Fruit fly (Drosophila melanogaster): ENCODE data around the gene CG11069.
A peak's percentile ranks its signal among the peaks of the same experiment; 100 is the strongest.

The CG11069 gene

DNA sequence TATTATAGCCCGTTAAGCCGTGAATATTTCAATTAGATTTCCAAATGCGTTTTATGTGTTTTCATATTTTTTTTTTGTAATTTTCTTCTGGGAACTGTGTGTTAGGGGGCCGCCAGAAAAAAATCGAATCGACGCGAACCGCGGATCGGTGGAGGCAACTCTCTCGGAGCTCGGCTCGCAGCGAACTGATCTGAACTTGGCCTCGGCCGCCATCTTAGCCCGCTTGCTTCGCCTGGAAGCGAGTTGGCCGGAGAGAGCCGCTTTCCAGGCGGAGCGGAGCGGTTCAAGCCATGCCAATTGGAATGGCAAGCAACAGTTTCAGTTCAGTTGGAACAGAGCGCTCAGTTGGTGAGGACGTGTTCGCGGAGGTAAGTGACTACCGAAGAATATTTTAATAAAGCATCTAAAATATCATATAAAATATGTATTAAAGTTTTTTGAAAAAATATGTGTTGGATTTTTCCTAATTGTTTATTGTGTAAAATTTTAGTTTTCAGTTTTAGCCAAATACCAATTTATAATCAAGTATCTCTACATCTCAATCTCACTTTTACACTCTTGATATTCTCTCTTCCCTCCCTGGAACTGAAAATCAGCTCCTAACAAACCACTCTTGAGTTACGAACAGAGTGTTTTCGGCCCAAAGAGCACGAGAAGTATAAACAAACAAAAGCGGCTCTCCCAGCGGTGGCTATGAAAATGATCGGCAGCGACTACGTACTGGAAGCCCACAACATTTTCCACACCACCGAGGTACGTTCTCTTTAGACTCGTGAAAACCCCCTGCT lies at the start of gene CG11069, which contains the start of gene CG31121 (continued):
- peak; percentile 61 for TF ChIP-seq phol (tag; optimal IDR thresholded peaks at IDR 0.05)
- no peak for TF ChIP-seq CG7745 (tag; optimal IDR thresholded peaks at IDR 0.05)
- 0 out of 3 replicates have a peak, but pooled peaks have one; percentile 24 for TF ChIP-seq zfh1 (GFP tag; IDR thresholded peaks at IDR 0.05)
- TF ChIP-seq sob (GFP tag; IDR thresholded peaks at IDR 0.05): peak; percentile 30; the same call in 1 of the 2 replicates
- TF ChIP-seq CG16813 (GFP tag; IDR thresholded peaks at IDR 0.05; ENCODE audit: partially characterized antibody): 0 out of 3 replicates have a peak, but pooled peaks have one; percentile 15
- TF ChIP-seq gcm (GFP tag; optimal IDR thresholded peaks at IDR 0.05): no peak
- no peak for TF ChIP-seq pan (optimal IDR thresholded peaks at IDR 0.05)
- peak in 1 of 2 experiments; percentile 20 for TF ChIP-seq pan (GFP tag; optimal IDR thresholded peaks at IDR 0.05 in 1 of 2, IDR thresholded peaks at IDR 0.05 in 1 of 2)
- TF ChIP-seq kah (GFP tag; optimal IDR thresholded peaks at IDR 0.05): peak; percentile 4
- no peak for TF ChIP-seq sug (tag; optimal IDR thresholded peaks at IDR 0.05)
- TF ChIP-seq CG4854 (GFP tag; optimal IDR thresholded peaks at IDR 0.05): no peak
- TF ChIP-seq CG14441 (GFP tag; IDR thresholded peaks at IDR 0.05): no peak
- no peak for TF ChIP-seq prd (optimal IDR thresholded peaks at IDR 0.05)
- TF ChIP-seq prd (GFP tag; IDR thresholded peaks at IDR 0.05): 0 out of 3 replicates have a peak, but pooled peaks have one; percentile 14
- TF ChIP-seq CG12659 (GFP tag; optimal IDR thresholded peaks at IDR 0.05): no peak
- peak; percentile 80 for TF ChIP-seq Jarid2 (GFP tag; optimal IDR thresholded peaks at IDR 0.05)
- TF ChIP-seq rib (GFP tag; IDR thresholded peaks at IDR 0.05): 0 out of 2 replicates have a peak, but pooled peaks have one; percentile 19
- no peak for TF ChIP-seq CG32767 (GFP tag; IDR thresholded peaks at IDR 0.05)
- 0 out of 3 replicates have a peak, but pooled peaks have one; percentile 20 for TF ChIP-seq so (GFP tag; IDR thresholded peaks at IDR 0.05)
- peak; percentile 66 to 84 for TF ChIP-seq Trl (optimal IDR thresholded peaks at IDR 0.05)
- no peak for TF ChIP-seq Trl (GFP tag; optimal IDR thresholded peaks at IDR 0.05)
- no peak for TF ChIP-seq CG12769 (tag; optimal IDR thresholded peaks at IDR 0.05)
- peak; percentile 24 for TF ChIP-seq pros (GFP tag; optimal IDR thresholded peaks at IDR 0.05)

dm6 chr3R:24845148-24845547 lies 49.4 kb upstream of the CG11069 start:
- TF ChIP-seq CG3847 (GFP tag; IDR thresholded peaks at IDR 0.05) (no peak), gem (tag; optimal IDR thresholded peaks at IDR 0.05) (peak; percentile 30), dmrt11E (tag; optimal IDR thresholded peaks at IDR 0.05) (peak; percentile 2), D19B (GFP tag; optimal IDR thresholded peaks at IDR 0.05) (peak; percentile 37), twi (tag; optimal IDR thresholded peaks at IDR 0.05) (no peak), sens (GFP tag) (peak; percentile 52), hb (GFP tag; IDR thresholded peaks at IDR 0.05; ENCODE audit: partially characterized antibody) (no peak), unpg (GFP tag; optimal IDR thresholded peaks at IDR 0.05) (no peak), D19A (tag; optimal IDR thresholded peaks at IDR 0.05) (peak; percentile 4), CG12236 (GFP tag; optimal IDR thresholded peaks at IDR 0.05) (no peak)

DNA sequence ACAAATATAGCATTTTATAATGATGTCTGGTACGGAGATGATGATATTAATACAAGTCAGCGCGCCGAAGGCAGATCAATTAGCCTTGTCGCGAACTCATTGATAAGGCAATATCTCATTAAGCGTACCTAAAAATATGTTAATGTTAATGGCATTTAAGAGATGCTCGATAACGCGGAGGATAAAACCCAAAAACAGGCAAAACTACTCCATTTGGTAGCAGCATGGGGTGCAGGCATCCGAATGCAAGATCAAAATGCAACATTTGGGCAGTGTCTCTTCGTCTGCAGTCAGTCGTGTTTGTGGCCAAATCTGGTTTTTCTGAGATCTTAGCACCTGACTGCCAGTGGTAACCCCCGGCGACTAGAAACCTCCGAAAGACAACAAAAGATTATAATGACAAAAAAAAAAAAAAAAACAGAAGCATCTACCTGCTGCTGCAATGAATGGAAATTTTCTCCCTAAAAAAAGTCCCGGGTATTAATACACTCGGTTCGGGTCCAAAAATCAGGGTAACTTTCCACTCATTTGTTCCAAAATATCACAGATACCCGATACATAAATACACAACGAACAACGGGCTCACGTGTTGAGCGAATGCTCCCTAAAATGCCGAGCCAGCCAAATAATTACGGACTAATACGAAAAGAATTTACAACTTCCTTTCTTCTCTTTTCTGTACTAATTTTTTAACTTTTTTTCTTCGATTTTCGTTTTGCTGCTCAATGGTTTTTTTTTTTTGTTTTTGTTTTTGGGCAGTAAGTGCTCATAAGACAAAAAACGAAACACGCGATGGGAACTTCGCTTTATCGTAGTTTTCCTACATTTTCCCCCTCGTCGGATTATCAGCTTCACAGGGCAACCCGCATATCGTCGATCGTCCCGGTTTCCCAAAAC lies 48.3 kb upstream of the CG11069 start:
- peak; percentile 84 for TF ChIP-seq zen (tag; optimal IDR thresholded peaks at IDR 0.05)
- no peak for TF ChIP-seq Ets65A (GFP tag)
- TF ChIP-seq sqz (GFP tag; optimal IDR thresholded peaks at IDR 0.05): peak; percentile 80
- TF ChIP-seq CG17612 (GFP tag; IDR thresholded peaks at IDR 0.05): no peak
- TF ChIP-seq CG15479 (GFP tag; optimal IDR thresholded peaks at IDR 0.05): peak; percentile 53
- peak; percentile 64; the same call in 1 of the 3 replicates for TF ChIP-seq z (GFP tag; IDR thresholded peaks at IDR 0.05)
- no peak for TF ChIP-seq hkb (optimal IDR thresholded peaks at IDR 0.05)
- no peak for TF ChIP-seq hkb (GFP tag; IDR thresholded peaks at IDR 0.05)
- peak; percentile 48 for TF ChIP-seq sens (GFP tag)
- TF ChIP-seq Awh (GFP tag; IDR thresholded peaks at IDR 0.05): peak; percentile 45; the same call in 1 of the 2 replicates
- peak; percentile 76 for TF ChIP-seq gcm (GFP tag; optimal IDR thresholded peaks at IDR 0.05)
- no peak for TF ChIP-seq Atf-2 (GFP tag; optimal IDR thresholded peaks at IDR 0.05)
- no peak for TF ChIP-seq Aef1 (GFP tag; IDR thresholded peaks at IDR 0.05)
- 0 out of 2 replicates have a peak, but pooled peaks have one; percentile 19 for TF ChIP-seq vvl (GFP tag; IDR thresholded peaks at IDR 0.05)
- TF ChIP-seq CG12219 (GFP tag; optimal IDR thresholded peaks at IDR 0.05): no peak
- TF ChIP-seq grn (GFP tag; optimal IDR thresholded peaks at IDR 0.05): peak; percentile 61
